Worm (Caenorhabditis elegans): ENCODE results near the gene F59F3.6.

Gene F59F3.6

DNA sequence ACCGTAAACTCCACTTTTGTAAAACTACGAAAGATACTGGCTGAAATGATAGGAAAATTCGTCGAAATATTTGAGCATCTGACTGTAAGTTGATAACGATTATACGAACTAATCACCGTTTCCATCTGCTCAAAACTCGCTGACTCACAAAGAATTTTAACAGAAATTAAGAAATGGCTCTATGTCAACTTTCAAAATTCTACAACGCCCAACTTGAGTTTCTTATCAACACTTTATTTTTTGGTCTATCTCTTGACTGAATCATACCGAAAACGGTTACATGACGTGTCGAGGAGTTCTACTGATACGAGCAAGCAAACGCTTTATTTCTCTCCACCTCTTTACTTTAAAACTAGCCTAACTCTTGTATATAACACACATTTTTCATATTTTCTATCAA lies 48.1 kb upstream of the F59F3.6 start, which contains the start of gene clc-1 (continued):
- TF ChIP-seq php-3 (GFP tag; IDR thresholded peaks at IDR 0.05): peak; percentile 57
- TF ChIP-seq nhr-77 (tag; optimal IDR thresholded peaks at IDR 0.05): peak; percentile 46
- TF ChIP-seq zfp-3 (GFP tag; conservative IDR thresholded peaks at IDR 0.05): no peak
- no peak for TF ChIP-seq skn-1 (tag; optimal IDR thresholded peaks at IDR 0.05)
- no peak for TF ChIP-seq duxl-1 (tag; optimal IDR thresholded peaks at IDR 0.05; ENCODE audit: poor library complexity)
- peak; percentile 12 for TF ChIP-seq mep-1 (tag; optimal IDR thresholded peaks at IDR 0.05)
- TF ChIP-seq hmg-1.1 (GFP tag; IDR thresholded peaks at IDR 0.05): no peak
- no peak for TF ChIP-seq ctbp-1 (GFP tag; IDR thresholded peaks at IDR 0.05)
- no peak for TF ChIP-seq nhr-111 (GFP tag; optimal IDR thresholded peaks at IDR 0.05)
- TF ChIP-seq aha-1 (tag): no peak
- no peak for TF ChIP-seq cey-2 (tag; optimal IDR thresholded peaks at IDR 0.05; ENCODE audit: borderline replicate concordance, insufficient read depth)
- TF ChIP-seq ces-1 (GFP tag; optimal IDR thresholded peaks at IDR 0.05): no peak
- no peak for TF ChIP-seq egl-27 (tag; optimal IDR thresholded peaks at IDR 0.05)
- no peak for TF ChIP-seq lsy-2 (tag; optimal IDR thresholded peaks at IDR 0.05)
- no peak for TF ChIP-seq ceh-32 (tag; optimal IDR thresholded peaks at IDR 0.05; ENCODE audit: poor library complexity)
- no peak for TF ChIP-seq nhr-41 (GFP tag; IDR thresholded peaks at IDR 0.05)
- TF ChIP-seq tra-1 (GFP tag; IDR thresholded peaks at IDR 0.05): peak; percentile 73; the same call in 1 of the 2 replicates
- TF ChIP-seq snpc-1.2 (GFP tag; IDR thresholded peaks at IDR 0.05): no peak
- TF ChIP-seq set-16 (GFP tag; IDR thresholded peaks at IDR 0.05): no peak
- peak; percentile 85 for TF ChIP-seq hlh-11 (tag; optimal IDR thresholded peaks at IDR 0.05)
- TF ChIP-seq unc-130 (GFP tag; optimal IDR thresholded peaks at IDR 0.05): no peak
- TF ChIP-seq pha-4 (GFP tag; IDR thresholded peaks at IDR 0.05): no peak
- no peak for TF ChIP-seq pha-4 (tag; optimal IDR thresholded peaks at IDR 0.05)
- no peak for TF ChIP-seq nhr-25 (tag; optimal IDR thresholded peaks at IDR 0.05; ENCODE audit: borderline replicate concordance, insufficient read depth)
- TF ChIP-seq fkh-10 (GFP tag; optimal IDR thresholded peaks at IDR 0.05): no peak
- TF ChIP-seq R02D3.7 (tag; optimal IDR thresholded peaks at IDR 0.05): no peak
- no peak for TF ChIP-seq ceh-62 (tag; optimal IDR thresholded peaks at IDR 0.05)
- TF ChIP-seq dmd-6 (GFP tag; IDR thresholded peaks at IDR 0.05): peak; percentile 93
- TF ChIP-seq egl-43 (GFP tag; IDR thresholded peaks at IDR 0.05): no peak
- no peak for TF ChIP-seq tag-97 (GFP tag; IDR thresholded peaks at IDR 0.05)
- TF ChIP-seq nhr-237 (tag; optimal IDR thresholded peaks at IDR 0.05): no peak
- TF ChIP-seq nhr-42 (GFP tag; IDR thresholded peaks at IDR 0.05): no peak
- TF ChIP-seq mdl-1 (tag; optimal IDR thresholded peaks at IDR 0.05): no peak
- TF ChIP-seq gei-8 (GFP tag; optimal IDR thresholded peaks at IDR 0.05): no peak
- no peak for TF ChIP-seq dmd-9 (GFP tag; IDR thresholded peaks at IDR 0.05)
- peak; percentile 97 for TF ChIP-seq pqm-1 (tag; optimal IDR thresholded peaks at IDR 0.05)
- TF ChIP-seq F10B5.3 (tag; optimal IDR thresholded peaks at IDR 0.05): no peak
- no peak for TF ChIP-seq F26F4.8 (GFP tag; conservative IDR thresholded peaks at IDR 0.05)
- no peak for TF ChIP-seq arid-1 (GFP tag; conservative IDR thresholded peaks at IDR 0.05)
- peak; percentile 79 for TF ChIP-seq dve-1 (tag; optimal IDR thresholded peaks at IDR 0.05; ENCODE audit: insufficient read depth)
- TF ChIP-seq daf-19 (GFP tag; conservative IDR thresholded peaks at IDR 0.05): no peak
- TF ChIP-seq ZK337.2 (GFP tag; IDR thresholded peaks at IDR 0.05): no peak
- peak; percentile 29 for TF ChIP-seq T20F7.1 (GFP tag; optimal IDR thresholded peaks at IDR 0.05)
- no peak for TF ChIP-seq madf-9 (GFP tag; conservative IDR thresholded peaks at IDR 0.05)
- no peak for TF ChIP-seq F37D6.2 (tag; optimal IDR thresholded peaks at IDR 0.05)
- no peak for TF ChIP-seq zip-11 (GFP tag; IDR thresholded peaks at IDR 0.05)
- TF ChIP-seq lin-13 (GFP tag; optimal IDR thresholded peaks at IDR 0.05): no peak
- TF ChIP-seq ZK546.5 (tag; optimal IDR thresholded peaks at IDR 0.05): no peak
- no peak for TF ChIP-seq snpc-4 (tag; optimal IDR thresholded peaks at IDR 0.05)

Data from whole organism, L4 larva.